Fruit fly (Drosophila melanogaster) whole organism, embryonic: ENCODE measurements around the gene Ldaf1.

Source experiments
- Ada2b ChIP-seq: fragments of 200-800 bp; sonication (Bioruptor generic); IDR thresholded peaks from 2 replicates; pipeline ENCODE4 v1.3.6; 2022; ENCODE audit warnings: missing biosample characterization, missing genetic modification characterization
- Atf6 ChIP-seq: fragments of 200-800 bp; sonication (Bioruptor generic); IDR thresholded peaks from 2 replicates; pipeline ENCODE4 v1.3.6; 2022; ENCODE audit warnings: missing biosample characterization, missing genetic modification characterization
- CG1024 ChIP-seq: fragments of 200-800 bp; sonication (Bioruptor generic); IDR thresholded peaks from 2 replicates; pipeline ENCODE4 v1.3.6; 2022; ENCODE audit warnings: missing biosample characterization, missing genetic modification characterization
- CG10267 ChIP-seq: fragments of 200-800 bp; sonication (Bioruptor generic); optimal IDR thresholded peaks from 2 replicates; lab custom pipeline; 2018; ENCODE audit warnings: missing biosample characterization, mild to moderate bottlenecking, missing genetic modification characterization, moderate library complexity
- CG10979 ChIP-seq: fragments of 200-800 bp; sonication (Bioruptor generic); optimal IDR thresholded peaks from 2 replicates; lab custom pipeline; 2018; ENCODE audit warnings: missing biosample characterization, mild to moderate bottlenecking, missing genetic modification characterization, moderate library complexity
- CG11398 ChIP-seq: fragments of 200-800 bp; sonication (Bioruptor generic); optimal IDR thresholded peaks from 2 replicates; lab custom pipeline; 2016; ENCODE audit warnings: missing biosample characterization, missing genetic modification characterization
- CG12744 ChIP-seq: fragments of 200-800 bp; sonication (Bioruptor generic); optimal IDR thresholded peaks from 2 replicates; lab custom pipeline; 2016; ENCODE audit warnings: missing biosample characterization, missing genetic modification characterization
- CG13424 ChIP-seq: fragments of 200-800 bp; sonication (Bioruptor generic); optimal IDR thresholded peaks from 2 replicates; lab custom pipeline; 2019; ENCODE audit warnings: missing biosample characterization, mild to moderate bottlenecking, missing genetic modification characterization, moderate library complexity
- CG14014 ChIP-seq: fragments of 200-800 bp; sonication (Bioruptor generic); IDR thresholded peaks from 2 replicates; pipeline ENCODE4 v1.3.6; 2022; ENCODE audit warnings: missing biosample characterization, missing genetic modification characterization
- CG14667 ChIP-seq: fragments of 200-800 bp; sonication (Bioruptor generic); IDR thresholded peaks from 2 replicates; pipeline ENCODE4 v1.3.6; 2022; ENCODE audit warnings: missing biosample characterization, missing genetic modification characterization
- CG17186 ChIP-seq: fragments of 200-800 bp; sonication (Bioruptor generic); optimal IDR thresholded peaks from 3 replicates; lab custom pipeline; 2017; ENCODE audit warnings: missing biosample characterization, missing genetic modification reagents, missing genetic modification characterization
- CG18011 ChIP-seq: fragments of 200-800 bp; sonication (Bioruptor generic); optimal IDR thresholded peaks from 2 replicates; lab custom pipeline; 2017; ENCODE audit warnings: missing biosample characterization, missing genetic modification characterization, mild to moderate bottlenecking, moderate library complexity, missing genotype
- CG2678 ChIP-seq: fragments of 200-800 bp; sonication (Bioruptor generic); optimal IDR thresholded peaks from 3 replicates; lab custom pipeline; 2019; ENCODE audit warnings: missing biosample characterization, mild to moderate bottlenecking, missing genetic modification characterization, moderate library complexity
- CG30020 ChIP-seq: fragments of 200-800 bp; optimal IDR thresholded peaks from 2 replicates; lab custom pipeline; 2019; ENCODE audit warnings: missing biosample characterization, mild to moderate bottlenecking, missing genetic modification characterization, moderate library complexity
- CG3065 ChIP-seq: fragments of 200-800 bp; sonication (Bioruptor generic); optimal IDR thresholded peaks from 2 replicates; lab custom pipeline; 2016; ENCODE audit warnings: missing biosample characterization, missing genetic modification characterization
- CG32772 ChIP-seq: fragments of 200-800 bp; sonication (Bioruptor generic); IDR thresholded peaks from 2 replicates; pipeline ENCODE4 v1.3.6; 2022; ENCODE audit warnings: missing biosample characterization, missing genetic modification characterization
- CG34422 ChIP-seq: fragments of 200-800 bp; sonication (Bioruptor generic); IDR thresholded peaks from 3 replicates; pipeline ENCODE4 v1.3.6; 2022; ENCODE audit warnings: missing biosample characterization, missing genetic modification characterization
- CG43689 ChIP-seq: fragments of 200-800 bp; sonication (Bioruptor generic); IDR thresholded peaks from 2 replicates; pipeline ENCODE4 v1.3.6; 2022; ENCODE audit warnings: missing biosample characterization, missing genetic modification characterization
- CG4424 ChIP-seq: fragments of 200-800 bp; sonication (Bioruptor generic); optimal IDR thresholded peaks from 3 replicates; lab custom pipeline; 2016; ENCODE audit warnings: missing biosample characterization, missing genetic modification characterization
- CG4617 ChIP-seq: fragments of 200-800 bp; sonication (Bioruptor generic); optimal IDR thresholded peaks from 3 replicates; lab custom pipeline; 2016; ENCODE audit warnings: missing biosample characterization, missing genetic modification characterization, borderline replicate concordance
- CG5180 ChIP-seq: fragments of 200-800 bp; sonication (Bioruptor generic); optimal IDR thresholded peaks from 3 replicates; lab custom pipeline; 2017; ENCODE audit warnings: missing biosample characterization, missing genetic modification characterization, mild to moderate bottlenecking, moderate library complexity, missing genetic modification reagents
- CG5953 ChIP-seq: fragments of 200-800 bp; sonication (Bioruptor generic); IDR thresholded peaks from 2 replicates; pipeline ENCODE4 v1.3.6; 2022; ENCODE audit warnings: missing biosample characterization, missing genetic modification characterization
- CG7357 ChIP-seq: fragments of 200-800 bp; sonication (Bioruptor generic); IDR thresholded peaks from 3 replicates; pipeline ENCODE4 v1.3.6; 2022; ENCODE audit warnings: missing biosample characterization, missing genetic modification characterization
- CG7372 ChIP-seq: fragments of 200-800 bp; sonication (Bioruptor generic); IDR thresholded peaks from 2 replicates; pipeline ENCODE4 v1.3.6; 2022; ENCODE audit warnings: missing biosample characterization, missing genetic modification characterization
- CG8944 ChIP-seq: fragments of 200-800 bp; sonication (Bioruptor generic); optimal IDR thresholded peaks from 3 replicates; lab custom pipeline; 2016; ENCODE audit warnings: missing biosample characterization, missing genetic modification characterization
- Dfd ChIP-seq, 2 experiments: fragments of >200 bp; optimal IDR thresholded peaks; 2 replicates each; lab custom pipeline; 2017; ENCODE audit warnings: missing biosample characterization in 2 of 2, missing genetic modification characterization in 2 of 2
- Fer3 ChIP-seq: fragments of 200-800 bp; sonication (Bioruptor generic); optimal IDR thresholded peaks from 2 replicates; lab custom pipeline; 2018; ENCODE audit warnings: missing biosample characterization, mild to moderate bottlenecking, missing genetic modification characterization, moderate library complexity
- Hr3 ChIP-seq: fragments of 200-800 bp; sonication (Bioruptor generic); optimal IDR thresholded peaks from 3 replicates; lab custom pipeline; 2016; ENCODE audit warnings: missing biosample characterization, missing genetic modification characterization
- Hsf ChIP-seq: fragments of 200-800 bp; sonication (Bioruptor generic); optimal IDR thresholded peaks from 3 replicates; lab custom pipeline; 2016; ENCODE audit warnings: missing biosample characterization, missing genetic modification characterization
- MBD-R2 ChIP-seq: fragments of 200-800 bp; sonication (Bioruptor generic); IDR thresholded peaks from 2 replicates; pipeline ENCODE4 v1.3.6; 2022; ENCODE audit warnings: missing biosample characterization, missing genetic modification characterization
- Nf-YB ChIP-seq: fragments of 200-800 bp; sonication (Bioruptor generic); optimal IDR thresholded peaks from 3 replicates; lab custom pipeline; 2019; ENCODE audit warnings: missing biosample characterization, mild to moderate bottlenecking, missing genetic modification characterization, moderate library complexity
- Optix ChIP-seq: fragments of 200-800 bp; sonication (Bioruptor generic); IDR thresholded peaks from 3 replicates; pipeline ENCODE4 v1.3.6; 2022; ENCODE audit warnings: missing biosample characterization, missing genetic modification characterization
- Stat92E ChIP-seq, 3 experiments: fragments of >200 bp in 2 of 3; fragments of 200-800 bp in 1 of 3; sonication (Bioruptor generic) in 1 of 3; optimal IDR thresholded peaks; 2 replicates each; lab custom pipeline; 2017 to 2019; ENCODE audit warnings: missing biosample characterization in 3 of 3, missing genetic modification characterization in 3 of 3, mild to moderate bottlenecking in 1 of 3, moderate library complexity in 1 of 3
- bowl ChIP-seq: fragments of 200-800 bp; sonication (Bioruptor generic); IDR thresholded peaks from 2 replicates; pipeline ENCODE4 v1.3.6; 2022; ENCODE audit warnings: missing biosample characterization, missing genetic modification characterization
- cg ChIP-seq: fragments of 200-800 bp; sonication (Bioruptor generic); optimal IDR thresholded peaks from 3 replicates; lab custom pipeline; 2019; ENCODE audit warnings: missing biosample characterization, mild to moderate bottlenecking, missing genetic modification characterization, moderate library complexity
- cwo ChIP-seq: fragments of 200-800 bp; sonication (Bioruptor generic); optimal IDR thresholded peaks from 3 replicates; lab custom pipeline; 2017; ENCODE audit warnings: missing biosample characterization, missing genetic modification characterization, mild to moderate bottlenecking, moderate library complexity, missing genetic modification reagents
- disco-r ChIP-seq: fragments of 200-800 bp; sonication (Bioruptor generic); optimal IDR thresholded peaks from 2 replicates; lab custom pipeline; 2016; ENCODE audit warnings: missing biosample characterization, missing genetic modification characterization
- eve ChIP-seq, 2 experiments: fragments of >200 bp; optimal IDR thresholded peaks; 2 replicates each; lab custom pipeline; 2017; ENCODE audit warnings: missing biosample characterization in 2 of 2, missing genetic modification characterization in 2 of 2
- ind ChIP-seq: fragments of 200-800 bp; sonication (Bioruptor generic); optimal IDR thresholded peaks from 3 replicates; lab custom pipeline; 2016; ENCODE audit warnings: missing biosample characterization, missing genetic modification characterization
- ken ChIP-seq: fragments of 200-800 bp; sonication (Bioruptor generic); IDR thresholded peaks from 3 replicates; pipeline ENCODE4 v1.3.6; 2022; ENCODE audit warnings: missing biosample characterization, missing genetic modification characterization
- lab ChIP-seq: fragments of 200-800 bp; sonication (Bioruptor generic); optimal IDR thresholded peaks from 3 replicates; lab custom pipeline; 2017; ENCODE audit warnings: missing biosample characterization, missing genetic modification characterization, mild to moderate bottlenecking, moderate library complexity, missing genetic modification reagents
- lbe ChIP-seq: fragments of 200-800 bp; sonication (Bioruptor generic); optimal IDR thresholded peaks from 2 replicates; lab custom pipeline; 2016; ENCODE audit warnings: missing biosample characterization, mild to moderate bottlenecking, missing genetic modification characterization
- nau ChIP-seq: fragments of 200-800 bp; sonication (Bioruptor generic); optimal IDR thresholded peaks from 3 replicates; lab custom pipeline; 2017; ENCODE audit warnings: missing biosample characterization, mild to moderate bottlenecking, missing genetic modification characterization, missing genetic modification reagents
- nom ChIP-seq: fragments of 200-800 bp; sonication (Bioruptor generic); optimal IDR thresholded peaks from 2 replicates; lab custom pipeline; 2017; ENCODE audit warnings: missing biosample characterization, missing genetic modification characterization, mild to moderate bottlenecking, moderate library complexity, missing genetic modification reagents
- org-1 ChIP-seq: fragments of 200-800 bp; sonication (Bioruptor generic); optimal IDR thresholded peaks from 2 replicates; lab custom pipeline; 2017; ENCODE audit warnings: missing biosample characterization, missing genetic modification characterization
- peb ChIP-seq: fragments of 200-800 bp; sonication (Bioruptor generic); IDR thresholded peaks from 2 replicates; pipeline ENCODE4 v1.3.6; 2022; ENCODE audit warnings: missing biosample characterization, missing genetic modification characterization
- psq ChIP-seq: fragments of 200-800 bp; sonication (Bioruptor generic); optimal IDR thresholded peaks from 2 replicates; lab custom pipeline; 2017; ENCODE audit warnings: missing biosample characterization, missing genetic modification characterization
- row ChIP-seq: fragments of 200-800 bp; sonication (Bioruptor generic); IDR thresholded peaks from 3 replicates; pipeline ENCODE4 v1.3.6; 2022; ENCODE audit warnings: missing biosample characterization, missing genetic modification characterization
- run ChIP-seq: fragments of 200-800 bp; sonication (Bioruptor generic); optimal IDR thresholded peaks from 3 replicates; lab custom pipeline; 2018; ENCODE audit warnings: missing biosample characterization, mild to moderate bottlenecking, missing genetic modification characterization
- slp2 ChIP-seq: fragments of 200-800 bp; sonication (Bioruptor generic); optimal IDR thresholded peaks from 2 replicates; lab custom pipeline; 2016; ENCODE audit warnings: missing biosample characterization, missing genetic modification characterization
- ssp ChIP-seq: fragments of 200-800 bp; sonication (Bioruptor generic); IDR thresholded peaks from 2 replicates; pipeline ENCODE4 v1.3.6; 2022; ENCODE audit warnings: missing biosample characterization, missing genetic modification characterization
- toy ChIP-seq: fragments of 200-800 bp; sonication (Bioruptor generic); IDR thresholded peaks from 2 replicates; pipeline ENCODE4 v1.3.6; 2022; ENCODE audit warnings: missing biosample characterization, missing genetic modification characterization

The Ldaf1 gene

DNA sequence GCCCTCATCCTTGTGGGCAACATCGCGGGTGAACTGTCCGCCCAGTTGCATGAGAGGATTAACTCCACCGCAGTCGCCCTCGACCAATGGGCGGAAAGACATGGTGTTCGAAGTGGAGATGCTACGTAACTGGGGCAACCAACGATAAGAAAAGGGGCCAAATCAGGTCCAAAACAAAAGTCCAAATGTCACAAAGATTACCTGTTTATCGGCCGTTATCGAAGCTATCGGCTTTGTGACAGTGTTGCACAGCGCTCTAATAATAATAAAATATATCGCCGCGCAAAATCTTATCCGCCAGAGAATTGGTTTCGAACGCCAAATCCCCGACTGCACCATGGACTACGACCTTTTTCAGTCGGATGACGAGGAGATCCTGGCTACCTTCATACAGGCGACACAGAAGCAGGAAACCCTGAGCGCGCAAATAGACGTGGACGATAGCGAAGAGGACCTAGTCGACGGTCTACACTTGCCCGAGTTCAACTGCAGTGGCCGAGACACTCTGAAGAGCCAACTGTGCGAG lies 33.1 kb downstream of the Ldaf1 start, which contains the start of the genes CG14803 and Pex5 (continued):
- TF ChIP-seq CG18011 (GFP tag; lab: Kevin White, UChicago) (no peak), lab (GFP tag; lab: Kevin White, UChicago) (no peak), cwo (GFP tag; lab: Kevin White, UChicago) (no peak), Dfd (GFP tag; optimal IDR thresholded peaks at IDR 0.05; lab: Kevin White, UChicago) (no peak), CG4617 (GFP tag; lab: Kevin White, UChicago) (peak; percentile 41), CG13424 (tag; lab: Kevin White, UChicago) (no peak), Nf-YB (GFP tag; lab: Kevin White, UChicago) (no peak), CG5180 (GFP tag; lab: Kevin White, UChicago) (no peak), slp2 (no peak), MBD-R2 (GFP tag; lab: Robert Waterston, UW) (peak; percentile 92), lbe (no peak), psq (no peak), Stat92E (GFP tag; optimal IDR thresholded peaks at IDR 0.05; lab: Kevin White, UChicago) (no peak), ind (GFP tag; lab: Kevin White, UChicago) (no peak), ken (GFP tag; lab: Robert Waterston, UW) (no peak), CG32772 (no peak), toy (GFP tag; lab: Robert Waterston, UW) (no peak), CG43689 (GFP tag; lab: Robert Waterston, UW) (no peak), peb (no peak), run (tag; lab: Kevin White, UChicago) (no peak), CG3065 (GFP tag; lab: Kevin White, UChicago) (no peak), CG8944 (no peak), CG34422 (GFP tag; lab: Robert Waterston, UW) (no peak), CG1024 (GFP tag; lab: Robert Waterston, UW) (no peak), Ada2b (no peak), org-1 (no peak), nom (GFP tag; lab: Kevin White, UChicago) (peak; percentile 25), CG5953 (GFP tag; lab: Robert Waterston, UW) (no peak), CG12744 (GFP tag; lab: Kevin White, UChicago) (no peak), eve (GFP tag; optimal IDR thresholded peaks at IDR 0.05; lab: Kevin White, UChicago) (no peak), CG7372 (no peak), CG14667 (GFP tag; lab: Robert Waterston, UW) (no peak), disco-r (GFP tag; lab: Kevin White, UChicago) (no peak), cg (GFP tag; lab: Kevin White, UChicago) (no peak), CG14014 (GFP tag; lab: Robert Waterston, UW) (no peak), CG7357 (GFP tag; lab: Robert Waterston, UW) (no peak), CG30020 (tag; lab: Kevin White, UChicago) (no peak), CG2678 (tag; lab: Kevin White, UChicago) (no peak), CG10267 (tag; lab: Kevin White, UChicago) (peak; percentile 90), Fer3 (no peak), CG10979 (tag; lab: Kevin White, UChicago) (no peak), CG17186 (GFP tag; lab: Kevin White, UChicago) (no peak), CG11398 (no peak), row (no peak; the same call in 2 of the 3 replicates), CG4424 (GFP tag; lab: Kevin White, UChicago) (no peak), Hsf (no peak), ssp (GFP tag; lab: Robert Waterston, UW) (no peak), Atf6 (GFP tag; lab: Robert Waterston, UW) (no peak), Optix (GFP tag; lab: Robert Waterston, UW) (no peak), Hr3 (GFP tag; lab: Kevin White, UChicago) (no peak), nau (GFP tag; lab: Kevin White, UChicago) (no peak), bowl (no peak)
